Worm (Caenorhabditis elegans) whole organism, young adult: ENCODE results near the gene ulp-1.

ENCODE experiments used
- B0261.1 ChIP-seq: sonication (generic microtip); optimal IDR thresholded peaks from 2 replicates; lab custom pipeline; 2016; ENCODE audit warnings: mild to moderate bottlenecking, missing genetic modification characterization, moderate library complexity, missing compliant biosample characterization
- Y56A3A.18 ChIP-seq: fragments of 200-800 bp; sonication (Bioruptor generic); IDR thresholded peaks from 2 replicates; pipeline ENCODE4 v1.3.6; 2022; ENCODE audit warnings: missing genetic modification reagents, missing genetic modification characterization, missing compliant biosample characterization
- cebp-1 ChIP-seq, 2 experiments: fragments of 200-800 bp in 1 of 2; sonication (Bioruptor generic) in 1 of 2; sonication (generic microtip) in 1 of 2; IDR thresholded peaks in 1 of 2; optimal IDR thresholded peaks in 1 of 2; 2 replicates each; pipeline versions ENCODE4 v1.3.6 to Lab custom; 2017 to 2022; ENCODE audit warnings: missing compliant biosample characterization in 2 of 2, missing genetic modification characterization in 2 of 2, mild to moderate bottlenecking in 1 of 2, missing genetic modification reagents in 1 of 2, moderate library complexity in 1 of 2
- dpl-1 ChIP-seq: fragments of 150-350 bp; optimal IDR thresholded peaks from 2 replicates; lab custom pipeline; 2014; ENCODE audit warnings: missing biosample characterization, missing genetic modification reagents, missing genetic modification characterization
- him-1 ChIP-seq: sonication (generic microtip); optimal IDR thresholded peaks from 2 replicates; lab custom pipeline; 2016; ENCODE audit warnings: missing genotype, missing genetic modification reagents, missing genetic modification characterization, missing compliant biosample characterization
- hmg-1.2 ChIP-seq: fragments of 200-800 bp; sonication (Bioruptor generic); IDR thresholded peaks from 2 replicates; pipeline ENCODE4 v1.3.6; 2022; ENCODE audit warnings: missing genetic modification reagents, missing genetic modification characterization, missing compliant biosample characterization
- nfya-2 ChIP-seq: fragments of 200-800 bp; sonication (Bioruptor generic); IDR thresholded peaks from 2 replicates; pipeline ENCODE4 v1.3.6; 2022; ENCODE audit warnings: missing genetic modification reagents, missing genetic modification characterization, missing compliant biosample characterization
- snpc-4 ChIP-seq, 5 experiments: fragments of 150-350 bp in 1 of 5; sonication (generic microtip) in 4 of 5; optimal IDR thresholded peaks; 2 replicates each; lab custom pipeline; 2014 to 2018; ENCODE audit warnings: missing genetic modification characterization in 5 of 5, missing biosample characterization in 3 of 5, antibody characterized with exemption in 2 of 5, mild to moderate bottlenecking in 2 of 5, missing compliant biosample characterization in 2 of 5, missing genotype in 2 of 5, moderate library complexity in 2 of 5, missing genetic modification reagents in 1 of 5
- sptf-2 ChIP-seq: fragments of 200-800 bp; sonication (Bioruptor generic); optimal IDR thresholded peaks from 2 replicates; lab custom pipeline; 2018; ENCODE audit warnings: mild to moderate bottlenecking, missing genetic modification characterization, missing compliant biosample characterization
- unc-62 ChIP-seq: fragments of 150-350 bp; optimal IDR thresholded peaks from 2 replicates; lab custom pipeline; 2014; ENCODE audit warnings: missing biosample characterization, missing genetic modification reagents, missing genetic modification characterization
- ztf-25 ChIP-seq: fragments of 200-800 bp; sonication (Bioruptor generic); IDR thresholded peaks from 2 replicates; pipeline ENCODE4 v1.3.6; 2022; ENCODE audit warnings: missing genetic modification reagents, missing genetic modification characterization, missing compliant biosample characterization
- ztf-28 ChIP-seq: fragments of 200-800 bp; sonication (Bioruptor generic); IDR thresholded peaks from 2 replicates; pipeline ENCODE4 v1.3.6; 2022; ENCODE audit warnings: missing genetic modification reagents, missing genetic modification characterization, missing compliant biosample characterization

DNA sequence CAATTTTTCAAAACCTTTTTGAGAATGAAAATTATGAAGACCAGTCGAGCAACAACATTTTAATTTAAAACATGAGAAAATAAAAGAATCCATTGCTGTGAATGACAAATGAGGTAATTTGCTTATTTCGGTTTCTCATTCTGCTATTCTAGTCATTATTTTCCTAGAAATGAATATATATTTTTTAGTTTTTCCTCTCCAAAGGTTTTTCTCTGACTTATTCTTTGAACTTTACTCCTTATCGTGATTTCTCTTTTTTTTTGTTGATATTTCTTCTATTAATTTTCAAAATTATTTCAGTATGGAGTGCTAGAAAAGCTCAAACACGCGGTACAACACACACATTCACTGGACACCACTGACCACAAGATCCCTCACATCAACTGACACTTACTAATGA lies 16.0 kb upstream of the ulp-1 start, which contains the start of gene pup-2:
- TF ChIP-seq unc-62 (GFP tag; lab: Kevin White, UChicago) (no peak), B0261.1 (no peak), him-1 (tag; lab: Kevin White, UChicago) (no peak), ztf-28 (GFP tag; lab: Robert Waterston, UW) (no peak), ztf-25 (GFP tag; lab: Robert Waterston, UW) (no peak), snpc-4 (GFP tag; optimal IDR thresholded peaks at IDR 0.05; lab: Kevin White, UChicago) (no peak), snpc-4 (tag; optimal IDR thresholded peaks at IDR 0.05; lab: Kevin White, UChicago) (no peak), nfya-2 (GFP tag; lab: Robert Waterston, UW) (no peak), Y56A3A.18 (GFP tag; lab: Robert Waterston, UW) (no peak), hmg-1.2 (no peak), cebp-1 (GFP tag; IDR thresholded peaks at IDR 0.05; lab: Robert Waterston, UW) (no peak), cebp-1 (tag; optimal IDR thresholded peaks at IDR 0.05; lab: Kevin White, UChicago) (no peak), sptf-2 (GFP tag; lab: Kevin White, UChicago) (no peak), dpl-1 (no peak)
